Fruit fly (Drosophila melanogaster): ENCODE measurements around the gene CG13775.

The CG13775 gene

DNA sequence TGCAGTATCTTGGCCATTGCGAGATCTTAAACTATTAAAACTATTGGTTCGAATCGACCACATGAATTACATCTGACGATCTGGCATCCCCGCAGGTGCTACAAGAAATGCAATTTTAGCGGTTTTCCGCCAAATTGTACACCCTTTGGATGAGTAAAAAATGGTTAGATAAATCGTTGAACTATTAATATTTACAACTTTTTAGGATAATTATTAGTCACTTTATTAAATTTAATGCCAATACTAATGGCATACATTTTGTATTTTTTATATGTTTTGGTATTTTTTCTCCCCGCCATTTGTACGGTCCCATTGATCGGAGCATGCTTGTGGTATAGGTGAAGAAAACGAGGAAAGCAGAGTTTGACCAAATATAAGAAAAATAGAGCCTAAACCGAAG lies 49.0 kb downstream of the CG13775 start, which contains the start of the genes Polr1F and Rat1 (continued):
- TF ChIP-seq nerfin-1 (tag; optimal IDR thresholded peaks at IDR 0.05) (peak; percentile 55), CG14014 (GFP tag; IDR thresholded peaks at IDR 0.05) (no peak), unc-4 (GFP tag; IDR thresholded peaks at IDR 0.05; ENCODE audit: partially characterized antibody) (no peak), CG17186 (GFP tag; optimal IDR thresholded peaks at IDR 0.05) (peak; percentile 28), CG11504 (tag; optimal IDR thresholded peaks at IDR 0.05) (no peak), Atf6 (GFP tag; IDR thresholded peaks at IDR 0.05) (no peak), CG42726 (GFP tag; IDR thresholded peaks at IDR 0.05; ENCODE audit: partially characterized antibody) (no peak), CTCF (GFP tag; optimal IDR thresholded peaks at IDR 0.05) (no peak), CG18599 (GFP tag; optimal IDR thresholded peaks at IDR 0.05) (no peak), z (GFP tag; IDR thresholded peaks at IDR 0.05) (no peak), croc (GFP tag; conservative IDR thresholded peaks at IDR 0.05) (no peak), YL-1 (GFP tag; optimal IDR thresholded peaks at IDR 0.05) (peak; percentile 81), Tbp (GFP tag; optimal IDR thresholded peaks at IDR 0.05) (no peak), CG10959 (GFP tag; IDR thresholded peaks at IDR 0.05) (no peak), H2.0 (GFP tag; IDR thresholded peaks at IDR 0.05) (no peak), CG3995 (GFP tag; optimal IDR thresholded peaks at IDR 0.05) (no peak), Antp (GFP tag; optimal IDR thresholded peaks at IDR 0.05) (peak; percentile 27), CG17912 (GFP tag; optimal IDR thresholded peaks at IDR 0.05) (no peak), aop (GFP tag; IDR thresholded peaks at IDR 0.05) (no peak), stwl (tag; optimal IDR thresholded peaks at IDR 0.05) (peak; percentile 30), shn (GFP tag; optimal IDR thresholded peaks at IDR 0.05) (no peak), gsb-n (tag; optimal IDR thresholded peaks at IDR 0.05) (no peak), exex (tag; optimal IDR thresholded peaks at IDR 0.05) (no peak), Jarid2 (GFP tag; optimal IDR thresholded peaks at IDR 0.05) (no peak), CG30431 (GFP tag; optimal IDR thresholded peaks at IDR 0.05) (no peak), HmgD (GFP tag; optimal IDR thresholded peaks at IDR 0.05) (no peak), CG31365 (tag; optimal IDR thresholded peaks at IDR 0.05) (no peak), CG7372 (GFP tag; IDR thresholded peaks at IDR 0.05) (no peak), CG30403 (GFP tag; optimal IDR thresholded peaks at IDR 0.05) (peak; percentile 55), fd64A (GFP tag; optimal IDR thresholded peaks at IDR 0.05) (no peak), dati (GFP tag; IDR thresholded peaks at IDR 0.05) (no peak), ara (GFP tag; IDR thresholded peaks at IDR 0.05) (no peak), zen2 (GFP tag; IDR thresholded peaks at IDR 0.05; ENCODE audit: partially characterized antibody) (no peak), nerfin-2 (GFP tag; IDR thresholded peaks at IDR 0.05; ENCODE audit: partially characterized antibody) (no peak), dmrt99B (tag; optimal IDR thresholded peaks at IDR 0.05) (no peak), CG2120 (GFP tag; optimal IDR thresholded peaks at IDR 0.05) (peak; percentile 69), CG9437 (GFP tag; optimal IDR thresholded peaks at IDR 0.05) (no peak), sens-2 (GFP tag; IDR thresholded peaks at IDR 0.05) (no peak), CG16815 (GFP tag; optimal IDR thresholded peaks at IDR 0.05) (no peak), mam (GFP tag; optimal IDR thresholded peaks at IDR 0.05) (peak; percentile 39), Dip2 (GFP tag; IDR thresholded peaks at IDR 0.05) (no peak), scrt (GFP tag; optimal IDR thresholded peaks at IDR 0.05) (no peak), CG32772 (GFP tag; IDR thresholded peaks at IDR 0.05) (no peak), twi (tag; optimal IDR thresholded peaks at IDR 0.05) (no peak), CG11695 (GFP tag; IDR thresholded peaks at IDR 0.05) (no peak), CG12391 (tag; optimal IDR thresholded peaks at IDR 0.05) (peak; percentile 79), CG9215 (GFP tag; IDR thresholded peaks at IDR 0.05) (no peak), trh (GFP tag; optimal IDR thresholded peaks at IDR 0.05) (no peak), CG1792 (GFP tag; optimal IDR thresholded peaks at IDR 0.05) (no peak), Ets97D (GFP tag; optimal IDR thresholded peaks at IDR 0.05) (peak; percentile 59), dan (GFP tag; IDR thresholded peaks at IDR 0.05) (no peak), CG4404 (GFP tag; IDR thresholded peaks at IDR 0.05) (no peak), CG14860 (GFP tag; IDR thresholded peaks at IDR 0.05; ENCODE audit: partially characterized antibody) (no peak)

All from whole organism, embryonic.